Worm (Caenorhabditis elegans): Measurements from ENCODE around the gene nos-3.

The nos-3 gene

ce11 chrII:9742784-9743183 lies 3.3 kb upstream of the nos-3 start, which contains the start of gene pno-1:
Gene pno-1, minus strand, starts transcription at chrII:9742884.
- TF ChIP-seq K02D7.2 (tag; optimal IDR thresholded peaks at IDR 0.05) (no peak), lim-6 (tag; optimal IDR thresholded peaks at IDR 0.05) (no peak), hlh-30 (tag; optimal IDR thresholded peaks at IDR 0.05; ENCODE audit: insufficient read depth) (no peak), ceh-45 (GFP tag; IDR thresholded peaks at IDR 0.05) (no peak), eyg-1 (tag; optimal IDR thresholded peaks at IDR 0.05) (no peak), odd-2 (tag; optimal IDR thresholded peaks at IDR 0.05) (no peak), madf-2 (tag; optimal IDR thresholded peaks at IDR 0.05) (no peak), ahr-1 (tag; optimal IDR thresholded peaks at IDR 0.05) (no peak)

- no peak for TF ChIP-seq hlh-15 (tag; optimal IDR thresholded peaks at IDR 0.05)
- no peak for TF ChIP-seq rnt-1 (tag; optimal IDR thresholded peaks at IDR 0.05)
- TF ChIP-seq eyg-1 (tag; optimal IDR thresholded peaks at IDR 0.05) = no peak
- TF ChIP-seq C08G9.2 (tag; optimal IDR thresholded peaks at IDR 0.05) = no peak
- TF ChIP-seq pha-2 (tag; optimal IDR thresholded peaks at IDR 0.05) = no peak
- TF ChIP-seq pros-1 (tag; optimal IDR thresholded peaks at IDR 0.05) = no peak
- no peak for TF ChIP-seq ttx-3 (tag; optimal IDR thresholded peaks at IDR 0.05)
- TF ChIP-seq ceh-14 (tag; optimal IDR thresholded peaks at IDR 0.05) = no peak
- TF ChIP-seq K09A11.1 (tag; optimal IDR thresholded peaks at IDR 0.05; ENCODE audit: insufficient read depth) = no peak
- no peak for TF ChIP-seq unc-86 (tag; optimal IDR thresholded peaks at IDR 0.05)
- no peak for TF ChIP-seq dmd-4 (tag; optimal IDR thresholded peaks at IDR 0.05; ENCODE audit: borderline replicate concordance)
- no peak for TF ChIP-seq C38D4.7 (GFP tag; optimal IDR thresholded peaks at IDR 0.05)
- no peak for TF ChIP-seq hlh-13 (GFP tag; optimal IDR thresholded peaks at IDR 0.05)
- no peak for TF ChIP-seq ceh-31 (tag; optimal IDR thresholded peaks at IDR 0.05)
These were observed 6.2 kb downstream of the nos-3 start for ce11 chrII:9752278-9752677.

- no peak for TF ChIP-seq lin-11 (tag; optimal IDR thresholded peaks at IDR 0.05)
- TF ChIP-seq pat-9 (tag; optimal IDR thresholded peaks at IDR 0.05) = no peak
- no peak for TF ChIP-seq ets-4 (tag; optimal IDR thresholded peaks at IDR 0.05)
- TF ChIP-seq eyg-1 (tag; optimal IDR thresholded peaks at IDR 0.05) = no peak
- no peak for TF ChIP-seq ceh-48 (tag; optimal IDR thresholded peaks at IDR 0.05)
- no peak for TF ChIP-seq pax-1 (tag; optimal IDR thresholded peaks at IDR 0.05)
- TF ChIP-seq ceh-24 (tag; optimal IDR thresholded peaks at IDR 0.05) = no peak
- TF ChIP-seq C38D4.7 (GFP tag; optimal IDR thresholded peaks at IDR 0.05) = no peak
- no peak for TF ChIP-seq pag-3 (tag; optimal IDR thresholded peaks at IDR 0.05; ENCODE audit: borderline replicate concordance)
- TF ChIP-seq npax-4 (tag; optimal IDR thresholded peaks at IDR 0.05) = no peak
- TF ChIP-seq sdc-2 (tag; optimal IDR thresholded peaks at IDR 0.05) = no peak
- no peak for TF ChIP-seq ceh-14 (tag; optimal IDR thresholded peaks at IDR 0.05)
- no peak for TF ChIP-seq ceh-6 (GFP tag; optimal IDR thresholded peaks at IDR 0.05)
- no peak for TF ChIP-seq fax-1 (tag; optimal IDR thresholded peaks at IDR 0.05)
- no peak for TF ChIP-seq fkh-10 (GFP tag; optimal IDR thresholded peaks at IDR 0.05)
- no peak for TF ChIP-seq ttx-3 (tag; optimal IDR thresholded peaks at IDR 0.05)
- no peak for TF ChIP-seq sox-4 (tag; optimal IDR thresholded peaks at IDR 0.05)
These were observed 6.9 kb downstream of the nos-3 start, which contains the start of gene Y53C12B.7 for ce11 chrII:9753056-9753455. Gene Y53C12B.7, minus strand, starts transcription at chrII:9753218.

ce11 chrII:9753730-9754129 lies 7.6 kb downstream of the nos-3 start, which contains the start of gene ZK1321.1:
Gene ZK1321.1, plus strand, starts transcription at chrII:9754030.
- TF ChIP-seq Y22D7AL.16 (tag; optimal IDR thresholded peaks at IDR 0.05) = no peak
- no peak for TF ChIP-seq pha-2 (tag; optimal IDR thresholded peaks at IDR 0.05)
- TF ChIP-seq zip-5 (tag; optimal IDR thresholded peaks at IDR 0.05) = no peak
- TF ChIP-seq ceh-34 (tag; optimal IDR thresholded peaks at IDR 0.05) = no peak
- TF ChIP-seq pax-1 (tag; optimal IDR thresholded peaks at IDR 0.05) = no peak
- TF ChIP-seq npax-4 (tag; optimal IDR thresholded peaks at IDR 0.05) = no peak
